Worm (Caenorhabditis elegans): ENCODE data around the gene F47E1.2.

Gene F47E1.2

ce11 chrX:9034310-9034709 lies 23.1 kb upstream of the F47E1.2 start, which contains the start of gene nep-22:
Gene nep-22, plus strand, starts transcription at chrX:9034554.
- no peak for TF ChIP-seq elt-1 (tag; optimal IDR thresholded peaks at IDR 0.05; ENCODE audit: borderline replicate concordance, insufficient read depth)
- no peak for TF ChIP-seq nhr-237 (tag; optimal IDR thresholded peaks at IDR 0.05)
- no peak for TF ChIP-seq hlh-1 (tag; optimal IDR thresholded peaks at IDR 0.05)

ce11 chrX:9035142-9035541 lies 22.3 kb upstream of the F47E1.2 start:
- no peak for TF ChIP-seq flh-1 (GFP tag; optimal IDR thresholded peaks at IDR 0.05)
- TF ChIP-seq unc-120 (tag; optimal IDR thresholded peaks at IDR 0.05; ENCODE audit: poor library complexity, severe bottlenecking), result no peak
- no peak for TF ChIP-seq zip-8 (tag; optimal IDR thresholded peaks at IDR 0.05)
- no peak for TF ChIP-seq sptf-1 (tag; optimal IDR thresholded peaks at IDR 0.05)
- TF ChIP-seq elt-1 (tag; optimal IDR thresholded peaks at IDR 0.05; ENCODE audit: borderline replicate concordance, insufficient read depth), result no peak
- TF ChIP-seq ztf-11 (tag; optimal IDR thresholded peaks at IDR 0.05), result no peak
- no peak for TF ChIP-seq pha-4 (tag; optimal IDR thresholded peaks at IDR 0.05)
- no peak for TF ChIP-seq snpc-4 (tag; optimal IDR thresholded peaks at IDR 0.05)
- TF ChIP-seq lin-32 (GFP tag; optimal IDR thresholded peaks at IDR 0.05), result no peak
- no peak for TF ChIP-seq bed-3 (GFP tag; optimal IDR thresholded peaks at IDR 0.05)

- TF ChIP-seq nhr-237 (tag; optimal IDR thresholded peaks at IDR 0.05) (no peak), M03D4.4 (tag; optimal IDR thresholded peaks at IDR 0.05) (no peak), ham-2 (GFP tag; optimal IDR thresholded peaks at IDR 0.05) (no peak), nhr-12 (tag; optimal IDR thresholded peaks at IDR 0.05) (no peak), zip-8 (tag; optimal IDR thresholded peaks at IDR 0.05) (no peak), ces-1 (GFP tag; optimal IDR thresholded peaks at IDR 0.05) (no peak), tbx-8 (GFP tag; optimal IDR thresholded peaks at IDR 0.05) (no peak), mab-5 (tag; optimal IDR thresholded peaks at IDR 0.05) (no peak), lsy-2 (tag; optimal IDR thresholded peaks at IDR 0.05) (no peak), lin-32 (GFP tag; optimal IDR thresholded peaks at IDR 0.05) (no peak), cnd-1 (tag; optimal IDR thresholded peaks at IDR 0.05) (no peak), elt-1 (tag; optimal IDR thresholded peaks at IDR 0.05; ENCODE audit: borderline replicate concordance, insufficient read depth) (no peak)
Measured at ce11 chrX:9036237-9036636, 21.2 kb upstream of the F47E1.2 start.

ce11 chrX:9045913-9046312 lies 11.5 kb upstream of the F47E1.2 start, which contains the start of gene prdm-14:
Gene prdm-14, plus strand, starts transcription at chrX:9046213.
- TF ChIP-seq M03D4.4 (tag; optimal IDR thresholded peaks at IDR 0.05) (no peak), sptf-1 (tag; optimal IDR thresholded peaks at IDR 0.05) (no peak), ztf-11 (tag; optimal IDR thresholded peaks at IDR 0.05) (no peak)

ce11 chrX:9048657-9049056 lies 8.8 kb upstream of the F47E1.2 start, which contains the start of gene F47E1.20:
Gene F47E1.20, plus strand, starts transcription at chrX:9048957.
- TF ChIP-seq sptf-1 (tag; optimal IDR thresholded peaks at IDR 0.05), result no peak
- no peak for TF ChIP-seq nhr-76 (tag; optimal IDR thresholded peaks at IDR 0.05)
- no peak for TF ChIP-seq flh-1 (GFP tag; optimal IDR thresholded peaks at IDR 0.05)
- no peak for TF ChIP-seq lsy-2 (tag; optimal IDR thresholded peaks at IDR 0.05)
- TF ChIP-seq blmp-1 (tag; optimal IDR thresholded peaks at IDR 0.05), result no peak
- no peak for TF ChIP-seq nhr-12 (tag; optimal IDR thresholded peaks at IDR 0.05)
- TF ChIP-seq lin-32 (GFP tag; optimal IDR thresholded peaks at IDR 0.05), result no peak
- no peak for TF ChIP-seq ztf-11 (tag; optimal IDR thresholded peaks at IDR 0.05)
- no peak for TF ChIP-seq elt-3 (tag; optimal IDR thresholded peaks at IDR 0.05)
- no peak for TF ChIP-seq ceh-39 (tag; optimal IDR thresholded peaks at IDR 0.05)
- TF ChIP-seq snpc-4 (tag; optimal IDR thresholded peaks at IDR 0.05), result no peak
- TF ChIP-seq lin-13 (tag; optimal IDR thresholded peaks at IDR 0.05), result no peak
- no peak for TF ChIP-seq nhr-2 (tag; optimal IDR thresholded peaks at IDR 0.05)
- TF ChIP-seq unc-120 (tag; optimal IDR thresholded peaks at IDR 0.05; ENCODE audit: poor library complexity, severe bottlenecking), result no peak
- no peak for TF ChIP-seq ces-1 (GFP tag; optimal IDR thresholded peaks at IDR 0.05)
- TF ChIP-seq mep-1 (tag; optimal IDR thresholded peaks at IDR 0.05), result no peak
- no peak for TF ChIP-seq nhr-237 (tag; optimal IDR thresholded peaks at IDR 0.05)
- TF ChIP-seq ceh-43 (GFP tag; optimal IDR thresholded peaks at IDR 0.05), result no peak
- no peak for TF ChIP-seq M03D4.4 (tag; optimal IDR thresholded peaks at IDR 0.05)

ce11 chrX:9053426-9053825 lies 4.0 kb upstream of the F47E1.2 start:
- no peak for TF ChIP-seq drap-1 (GFP tag; optimal IDR thresholded peaks at IDR 0.05)
- no peak for TF ChIP-seq lsy-2 (tag; optimal IDR thresholded peaks at IDR 0.05)
- no peak for TF ChIP-seq sptf-1 (tag; optimal IDR thresholded peaks at IDR 0.05)
- TF ChIP-seq hlh-1 (tag; optimal IDR thresholded peaks at IDR 0.05), result no peak
- no peak for TF ChIP-seq ceh-83 (GFP tag; optimal IDR thresholded peaks at IDR 0.05)
- no peak for TF ChIP-seq flh-1 (GFP tag; optimal IDR thresholded peaks at IDR 0.05)
- no peak for TF ChIP-seq ces-1 (GFP tag; optimal IDR thresholded peaks at IDR 0.05)
- TF ChIP-seq unc-62 (GFP tag; optimal IDR thresholded peaks at IDR 0.05), result no peak
- no peak for TF ChIP-seq nhr-12 (tag; optimal IDR thresholded peaks at IDR 0.05)
- TF ChIP-seq nhr-237 (tag; optimal IDR thresholded peaks at IDR 0.05), result no peak
- TF ChIP-seq unc-39 (tag; optimal IDR thresholded peaks at IDR 0.05), result no peak
- TF ChIP-seq blmp-1 (tag; optimal IDR thresholded peaks at IDR 0.05), result no peak
- no peak for TF ChIP-seq pha-4 (tag; optimal IDR thresholded peaks at IDR 0.05)
- no peak for TF ChIP-seq M03D4.4 (tag; optimal IDR thresholded peaks at IDR 0.05)
- TF ChIP-seq ceh-43 (GFP tag; optimal IDR thresholded peaks at IDR 0.05), result no peak
- no peak for TF ChIP-seq snpc-4 (tag; optimal IDR thresholded peaks at IDR 0.05)
- no peak for TF ChIP-seq lin-32 (GFP tag; optimal IDR thresholded peaks at IDR 0.05)
